Fruit fly (Drosophila melanogaster) Kc167 (cell line): ENCODE measurements around the gene EndoA.

Experiments used
- Myc ChIP-seq: fragments of >200 bp; optimal IDR thresholded peaks from 2 replicates; lab custom pipeline; 2017; ENCODE audit warnings: missing external identifiers
- Sin3A ChIP-seq: fragments of >200 bp; optimal IDR thresholded peaks from 2 replicates; lab custom pipeline; 2018; ENCODE audit warnings: missing external identifiers
- h ChIP-seq: fragments of >200 bp; optimal IDR thresholded peaks from 3 replicates; lab custom pipeline; 2018; ENCODE audit warnings: missing external identifiers
- insv ChIP-seq: fragments of >200 bp; optimal IDR thresholded peaks from 3 replicates; lab custom pipeline; 2018; ENCODE audit warnings: missing external identifiers
- psq ChIP-seq: fragments of >200 bp; optimal IDR thresholded peaks from 2 replicates; lab custom pipeline; 2017; ENCODE audit warnings: missing external identifiers
- ttk ChIP-seq: sonication (Bioruptor generic); optimal IDR thresholded peaks from 2 replicates; lab custom pipeline; 2017; ENCODE audit warnings: missing external identifiers

DNA sequence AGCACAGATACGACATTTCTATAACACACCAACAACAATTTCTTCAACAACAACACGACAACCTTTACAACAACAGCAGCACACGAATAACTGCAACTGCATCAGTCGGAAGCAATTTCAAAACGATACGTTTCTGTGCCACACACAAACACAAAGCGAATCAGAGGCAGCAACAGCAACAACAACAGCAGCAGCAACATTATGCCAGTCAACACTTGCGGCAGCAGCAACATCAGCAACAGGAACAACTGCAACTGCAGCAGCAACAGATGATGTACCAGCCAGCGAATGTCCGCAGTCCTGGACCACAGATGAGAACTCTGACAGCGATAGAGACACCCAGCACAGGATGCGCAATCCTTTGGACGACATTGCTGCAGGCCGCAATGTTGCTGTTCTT, 40.9 kb downstream of the EndoA start:
- TF ChIP-seq ttk, result no peak
- TF ChIP-seq Sin3A, result no peak
- no peak for TF ChIP-seq insv (lab: Kevin White, UChicago)
- no peak for TF ChIP-seq psq (lab: Kevin White, UChicago)
- TF ChIP-seq Myc (lab: Kevin White, UChicago), result no peak
- no peak for TF ChIP-seq h (lab: Kevin White, UChicago)
